Worm (Caenorhabditis elegans) whole organism, early embryonic: ENCODE measurements around the gene ZK287.4.

Experiments
- B0310.2 ChIP-seq: sonication (generic microtip); optimal IDR thresholded peaks from 2 replicates; lab custom pipeline; 2016; ENCODE audit warnings: mild to moderate bottlenecking, missing genetic modification characterization, missing compliant biosample characterization
- F13C5.2 ChIP-seq: sonication (generic microtip); optimal IDR thresholded peaks from 2 replicates; lab custom pipeline; 2017; ENCODE audit warnings: mild to moderate bottlenecking, missing genetic modification characterization, inconsistent platforms, missing compliant biosample characterization
- aly-1 ChIP-seq: sonication (generic microtip); optimal IDR thresholded peaks from 2 replicates; lab custom pipeline; 2016; ENCODE audit warnings: missing genetic modification characterization, missing compliant biosample characterization
- ama-1 ChIP-seq: fragments of 150-350 bp; optimal IDR thresholded peaks from 2 replicates; lab custom pipeline; 2014
- ceh-13 ChIP-seq: fragments of 200-800 bp; sonication (Bioruptor generic); optimal IDR thresholded peaks from 2 replicates; lab custom pipeline; 2018; ENCODE audit warnings: mild to moderate bottlenecking, missing genetic modification characterization, missing compliant biosample characterization
- ceh-36 ChIP-seq: sonication (generic microtip); optimal IDR thresholded peaks from 2 replicates; lab custom pipeline; 2016; ENCODE audit warnings: missing genetic modification characterization, inconsistent platforms, missing compliant biosample characterization
- ets-7 ChIP-seq: sonication (generic microtip); optimal IDR thresholded peaks from 2 replicates; lab custom pipeline; 2016; ENCODE audit warnings: missing genotype, missing genetic modification characterization, missing compliant biosample characterization
- flt-1 ChIP-seq: fragments of 200-800 bp; sonication (Bioruptor generic); IDR thresholded peaks from 2 replicates; pipeline ENCODE4 v1.3.6; 2022; ENCODE audit warnings: missing genetic modification characterization, missing compliant biosample characterization
- hmbx-1 ChIP-seq: sonication (generic microtip); optimal IDR thresholded peaks from 2 replicates; lab custom pipeline; 2016; ENCODE audit warnings: mild to moderate bottlenecking, missing genetic modification characterization, missing compliant biosample characterization
- hmg-4 ChIP-seq: fragments of 200-800 bp; sonication (Bioruptor generic); optimal IDR thresholded peaks from 2 replicates; lab custom pipeline; 2018; ENCODE audit warnings: mild to moderate bottlenecking, missing genetic modification characterization, missing compliant biosample characterization
- hnd-1 ChIP-seq: sonication (generic microtip); optimal IDR thresholded peaks from 2 replicates; lab custom pipeline; 2016; ENCODE audit warnings: missing genetic modification characterization, missing compliant biosample characterization
- pes-1 ChIP-seq: fragments of 200-800 bp; sonication (Bioruptor generic); IDR thresholded peaks from 2 replicates; pipeline ENCODE4 v1.3.6; 2022; ENCODE audit warnings: missing genetic modification reagents, missing genetic modification characterization, missing compliant biosample characterization
- scrt-1 ChIP-seq: fragments of 200-800 bp; sonication (Bioruptor generic); IDR thresholded peaks from 2 replicates; pipeline ENCODE4 v1.3.6; 2022; ENCODE audit warnings: missing genetic modification characterization, missing compliant biosample characterization
- sea-1 ChIP-seq: fragments of 200-800 bp; sonication (Bioruptor generic); conservative IDR thresholded peaks from 2 replicates; pipeline ENCODE4 v1.3.6; 2022; ENCODE audit warnings: missing genetic modification characterization, missing compliant biosample characterization
- tbx-11 ChIP-seq: fragments of 200-800 bp; sonication (Bioruptor generic); IDR thresholded peaks from 2 replicates; pipeline ENCODE4 v1.3.6; 2022; ENCODE audit warnings: missing genetic modification characterization, missing compliant biosample characterization
- tbx-37 ChIP-seq: fragments of 200-800 bp; sonication (Bioruptor generic); conservative IDR thresholded peaks from 2 replicates; pipeline ENCODE4 v1.3.6; 2022; ENCODE audit warnings: missing genetic modification reagents, missing genetic modification characterization, missing compliant biosample characterization
- tra-4 ChIP-seq: sonication (generic microtip); optimal IDR thresholded peaks from 2 replicates; lab custom pipeline; 2017; ENCODE audit warnings: missing genetic modification characterization, missing compliant biosample characterization

ZK287.4 gene

DNA sequence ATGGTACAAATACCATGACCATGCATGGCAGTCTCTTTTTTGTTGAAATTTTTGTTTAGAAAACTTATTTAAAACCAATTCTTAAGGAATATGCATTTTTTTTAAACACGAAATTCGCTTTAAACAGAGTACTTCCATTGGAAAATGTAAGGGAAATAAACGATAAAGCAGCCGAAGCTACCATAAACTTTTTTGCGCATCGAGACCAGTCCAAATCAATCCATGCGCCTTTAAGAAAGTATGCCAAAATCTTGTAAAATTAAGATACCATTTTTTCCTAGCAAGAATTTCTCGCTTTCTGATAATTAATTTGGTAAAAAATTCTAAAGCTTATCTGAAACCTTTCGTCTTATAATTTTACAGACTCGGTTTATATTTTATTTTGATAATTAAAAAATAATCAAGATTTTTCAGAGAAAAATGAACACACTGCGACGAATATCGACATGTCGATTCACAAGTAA is 7.2 kb upstream of the ZK287.4 start, which contains the start of gene ZK287.7:
ZK287.7 (plus strand) TSS at position 414 of the 464 bp plus-strand sequence.
- no peak for TF ChIP-seq ceh-13
- TF ChIP-seq flt-1 (GFP tag; lab: Robert Waterston, UW): no peak
- TF ChIP-seq aly-1 (tag; lab: Kevin White, UChicago): no peak
- no peak for TF ChIP-seq scrt-1 (GFP tag; lab: Robert Waterston, UW)
- no peak for TF ChIP-seq tra-4 (tag; lab: Kevin White, UChicago)
- TF ChIP-seq tbx-11 (GFP tag; lab: Robert Waterston, UW): no peak
- TF ChIP-seq ceh-36 (tag; lab: Kevin White, UChicago): no peak
- TF ChIP-seq ets-7 (tag; lab: Kevin White, UChicago): no peak
- TF ChIP-seq tbx-37 (GFP tag; lab: Robert Waterston, UW): no peak
- TF ChIP-seq hmbx-1 (tag; lab: Kevin White, UChicago): no peak
- no peak for TF ChIP-seq sea-1
- TF ChIP-seq pes-1 (GFP tag; lab: Robert Waterston, UW): no peak
- no peak for TF ChIP-seq hmg-4 (GFP tag; lab: Kevin White, UChicago)
- TF ChIP-seq hnd-1: no peak
- no peak for TF ChIP-seq B0310.2 (tag; lab: Kevin White, UChicago)
- no peak for TF ChIP-seq ama-1 (lab: Kevin White, UChicago)
- no peak for TF ChIP-seq F13C5.2

ce11 chrV:9692109-9692581 is 6.7 kb upstream of the ZK287.4 start, which contains the start of gene ztf-9:
Gene ztf-9 (minus strand): TSS chrV:9692159.
- no peak for TF ChIP-seq tbx-37 (GFP tag; lab: Robert Waterston, UW)
- no peak for TF ChIP-seq ama-1 (lab: Kevin White, UChicago)
- TF ChIP-seq ceh-13: no peak
- TF ChIP-seq F13C5.2: peak; percentile 19
- TF ChIP-seq hnd-1: no peak
- peak; percentile 72 for TF ChIP-seq hmg-4 (GFP tag; lab: Kevin White, UChicago)
- TF ChIP-seq scrt-1 (GFP tag; lab: Robert Waterston, UW): no peak
- no peak for TF ChIP-seq B0310.2 (tag; lab: Kevin White, UChicago)

DNA sequence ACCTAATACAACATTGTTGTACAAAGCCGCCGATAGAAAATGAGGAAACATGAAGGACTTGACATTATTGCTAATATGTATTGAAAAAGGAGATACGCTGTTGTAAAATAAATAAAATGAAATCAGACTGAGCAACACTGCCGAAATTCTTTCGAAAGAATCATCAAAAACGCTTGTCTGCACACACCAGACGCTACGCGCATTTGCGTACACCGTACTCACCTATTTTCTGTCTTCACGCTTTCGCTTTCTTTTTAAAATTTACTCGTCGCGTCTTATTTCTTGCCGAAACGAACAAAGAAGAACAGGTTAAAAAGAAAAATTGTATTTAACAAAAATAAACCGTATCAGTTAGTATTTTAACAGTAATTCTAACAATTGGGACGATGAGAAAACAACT is 5.3 kb upstream of the ZK287.4 start:
- no peak for TF ChIP-seq aly-1 (tag; lab: Kevin White, UChicago)
- peak; percentile 55 for TF ChIP-seq F13C5.2

ce11 chrV:9690099-9690572 is 4.7 kb upstream of the ZK287.4 start, which contains the start of gene rbx-1:
Gene rbx-1 (minus strand): TSS chrV:9690522.
- TF ChIP-seq ceh-36 (tag; lab: Kevin White, UChicago) (no peak), tra-4 (tag; lab: Kevin White, UChicago) (no peak), F13C5.2 (no peak), ets-7 (tag; lab: Kevin White, UChicago) (no peak), B0310.2 (tag; lab: Kevin White, UChicago) (no peak), hmbx-1 (tag; lab: Kevin White, UChicago) (no peak)

- TF ChIP-seq B0310.2 (tag; lab: Kevin White, UChicago) (no peak), F13C5.2 (no peak), hmbx-1 (tag; lab: Kevin White, UChicago) (no peak), tbx-37 (GFP tag; lab: Robert Waterston, UW) (no peak), hmg-4 (GFP tag; lab: Kevin White, UChicago) (no peak), ceh-13 (no peak), ceh-36 (tag; lab: Kevin White, UChicago) (no peak), scrt-1 (GFP tag; lab: Robert Waterston, UW) (no peak), aly-1 (tag; lab: Kevin White, UChicago) (no peak)
These were observed 3.9 kb upstream of the ZK287.4 start for ce11 chrV:9689364-9689763.

- TF ChIP-seq ets-7 (tag; lab: Kevin White, UChicago): no peak
These were observed 5.2 kb downstream of the ZK287.4 start for ce11 chrV:9680260-9680659.

ce11 chrV:9679166-9679565 is 6.3 kb downstream of the ZK287.4 start, which contains the start of gene ZK287.9:
Gene ZK287.9 (plus strand): TSS chrV:9679357.
- TF ChIP-seq ceh-13: no peak
- TF ChIP-seq ets-7 (tag; lab: Kevin White, UChicago): no peak
- TF ChIP-seq hnd-1: no peak
- TF ChIP-seq pes-1 (GFP tag; lab: Robert Waterston, UW): no peak
- TF ChIP-seq hmg-4 (GFP tag; lab: Kevin White, UChicago): no peak
- no peak for TF ChIP-seq sea-1
- TF ChIP-seq aly-1 (tag; lab: Kevin White, UChicago): no peak
- no peak for TF ChIP-seq flt-1 (GFP tag; lab: Robert Waterston, UW)
- no peak for TF ChIP-seq hmbx-1 (tag; lab: Kevin White, UChicago)
- no peak for TF ChIP-seq tra-4 (tag; lab: Kevin White, UChicago)
- no peak for TF ChIP-seq ceh-36 (tag; lab: Kevin White, UChicago)
- no peak for TF ChIP-seq tbx-11 (GFP tag; lab: Robert Waterston, UW)
- TF ChIP-seq F13C5.2: no peak
- TF ChIP-seq scrt-1 (GFP tag; lab: Robert Waterston, UW): no peak
- no peak for TF ChIP-seq tbx-37 (GFP tag; lab: Robert Waterston, UW)

ce11 chrV:9677977-9678376 is 7.5 kb downstream of the ZK287.4 start, which contains the start of gene cthd-1:
Gene cthd-1 (plus strand): TSS chrV:9678277.
- TF ChIP-seq pes-1 (GFP tag; lab: Robert Waterston, UW): no peak
- no peak for TF ChIP-seq ama-1 (lab: Kevin White, UChicago)
- no peak for TF ChIP-seq sea-1
- TF ChIP-seq ceh-36 (tag; lab: Kevin White, UChicago): no peak
- no peak for TF ChIP-seq hmg-4 (GFP tag; lab: Kevin White, UChicago)
- no peak for TF ChIP-seq tbx-11 (GFP tag; lab: Robert Waterston, UW)
- no peak for TF ChIP-seq hnd-1
- no peak for TF ChIP-seq flt-1 (GFP tag; lab: Robert Waterston, UW)
- TF ChIP-seq B0310.2 (tag; lab: Kevin White, UChicago): no peak
- TF ChIP-seq aly-1 (tag; lab: Kevin White, UChicago): no peak
- no peak for TF ChIP-seq tra-4 (tag; lab: Kevin White, UChicago)
- no peak for TF ChIP-seq tbx-37 (GFP tag; lab: Robert Waterston, UW)
